Worm (Caenorhabditis elegans) whole organism, L4 larva: ENCODE measurements around the gene toh-1.

Experiments
- D1046.2 ChIP-seq: fragments of 200-800 bp; sonication (Bioruptor generic); IDR thresholded peaks from 2 replicates; pipeline ENCODE4 v1.3.6; 2022; ENCODE audit warnings: missing genetic modification characterization, missing compliant biosample characterization
- F37D6.2 ChIP-seq: sonication (generic microtip); optimal IDR thresholded peaks from 2 replicates; lab custom pipeline; 2016; ENCODE audit warnings: mild to moderate bottlenecking, missing genetic modification characterization, missing compliant biosample characterization
- R02D3.7 ChIP-seq: fragments of 150-350 bp; sonication (generic microtip); optimal IDR thresholded peaks from 3 replicates; lab custom pipeline; 2014; ENCODE audit warnings: missing biosample characterization, missing genetic modification characterization
- T26A8.4 ChIP-seq: fragments of 200-800 bp; sonication (Bioruptor generic); IDR thresholded peaks from 2 replicates; pipeline ENCODE4 v1.3.6; 2022; ENCODE audit warnings: missing genetic modification characterization, missing compliant biosample characterization
- aha-1 ChIP-seq: fragments of 150-350 bp; peaks from one replicate; lab custom pipeline; 2014; ENCODE audit warnings: missing biosample characterization, missing genetic modification characterization
- arid-1 ChIP-seq: fragments of 200-800 bp; sonication (Bioruptor generic); conservative IDR thresholded peaks from 2 replicates; pipeline ENCODE4 v1.3.6; 2022; ENCODE audit warnings: missing genetic modification reagents, missing genetic modification characterization, missing compliant biosample characterization
- attf-4 ChIP-seq: sonication (generic microtip); optimal IDR thresholded peaks from 3 replicates; lab custom pipeline; 2017; ENCODE audit warnings: missing biosample characterization, missing genetic modification characterization
- ceh-20 ChIP-seq: fragments of 200-800 bp; sonication (Bioruptor generic); IDR thresholded peaks from 2 replicates; pipeline ENCODE4 v1.3.6; 2022; ENCODE audit warnings: missing genetic modification reagents, missing genetic modification characterization, missing compliant biosample characterization
- ceh-32 ChIP-seq: sonication (generic microtip); optimal IDR thresholded peaks from 2 replicates; lab custom pipeline; 2016; ENCODE audit warnings: mild to moderate bottlenecking, missing genetic modification characterization, missing compliant biosample characterization; ENCODE audit not compliant: poor library complexity
- ces-1 ChIP-seq: fragments of 150-350 bp; sonication (generic microtip); optimal IDR thresholded peaks from 4 replicates; lab custom pipeline; 2014; ENCODE audit warnings: missing biosample characterization, missing genetic modification reagents, missing genetic modification characterization
- cey-2 ChIP-seq: sonication (generic microtip); optimal IDR thresholded peaks from 3 replicates; lab custom pipeline; 2017; ENCODE audit warnings: missing genetic modification characterization, mild to moderate bottlenecking, missing compliant biosample characterization, antibody characterized with exemption, borderline replicate concordance; ENCODE audit not compliant: insufficient read depth
- ctbp-1 ChIP-seq: fragments of 200-800 bp; sonication (Bioruptor generic); IDR thresholded peaks from 2 replicates; pipeline ENCODE4 v1.3.6; 2022; ENCODE audit warnings: missing genetic modification reagents, missing genetic modification characterization, missing compliant biosample characterization
- daf-16 ChIP-seq, 3 experiments: sonication (generic microtip); optimal IDR thresholded peaks; 2 replicates each; lab custom pipeline; 2016 to 2017; ENCODE audit warnings: missing genetic modification characterization in 3 of 3, missing genetic modification reagents in 3 of 3, mild to moderate bottlenecking in 2 of 3, missing compliant biosample characterization in 2 of 3, missing biosample characterization in 1 of 3, moderate library complexity in 1 of 3
- daf-19 ChIP-seq: fragments of 200-800 bp; sonication (Bioruptor generic); conservative IDR thresholded peaks from 2 replicates; pipeline ENCODE4 v1.3.6; 2022; ENCODE audit warnings: missing genetic modification characterization, missing compliant biosample characterization
- daf-8 ChIP-seq: fragments of 200-800 bp; sonication (Bioruptor generic); IDR thresholded peaks from 2 replicates; pipeline ENCODE4 v1.3.6; 2022; ENCODE audit warnings: missing genetic modification characterization, missing compliant biosample characterization
- dmd-6 ChIP-seq: fragments of 200-800 bp; sonication (Bioruptor generic); IDR thresholded peaks from 2 replicates; pipeline ENCODE4 v1.3.6; 2022; ENCODE audit warnings: missing genetic modification reagents, missing genetic modification characterization, missing compliant biosample characterization
- dpl-1 ChIP-seq: fragments of 150-350 bp; optimal IDR thresholded peaks from 2 replicates; lab custom pipeline; 2014; ENCODE audit warnings: missing biosample characterization, missing genetic modification reagents, missing genetic modification characterization
- dve-1 ChIP-seq: sonication (generic microtip); optimal IDR thresholded peaks from 2 replicates; lab custom pipeline; 2017; ENCODE audit warnings: antibody characterized with exemption, mild to moderate bottlenecking, missing genetic modification characterization, missing compliant biosample characterization; ENCODE audit not compliant: insufficient read depth
- egl-43 ChIP-seq: fragments of 200-800 bp; sonication (Bioruptor generic); IDR thresholded peaks from 2 replicates; pipeline ENCODE4 v1.3.6; 2022; ENCODE audit warnings: missing genetic modification reagents, missing genetic modification characterization, missing compliant biosample characterization
- fkh-10 ChIP-seq: fragments of 150-350 bp; optimal IDR thresholded peaks from 2 replicates; lab custom pipeline; 2014; ENCODE audit warnings: missing biosample characterization, missing genetic modification reagents, missing genetic modification characterization
- hlh-11 ChIP-seq: fragments of 200-800 bp; sonication (Bioruptor generic); optimal IDR thresholded peaks from 2 replicates; lab custom pipeline; 2018; ENCODE audit warnings: mild to moderate bottlenecking, missing genetic modification characterization, missing compliant biosample characterization
- hlh-30 ChIP-seq: sonication (generic microtip); optimal IDR thresholded peaks from 2 replicates; lab custom pipeline; 2017; ENCODE audit warnings: antibody characterized with exemption, mild to moderate bottlenecking, missing genetic modification characterization, missing compliant biosample characterization; ENCODE audit not compliant: insufficient read depth
- hmg-1.1 ChIP-seq: fragments of 200-800 bp; sonication (Bioruptor generic); IDR thresholded peaks from 2 replicates; pipeline ENCODE4 v1.3.6; 2022; ENCODE audit warnings: missing genetic modification reagents, missing genetic modification characterization, missing compliant biosample characterization
- jun-1 ChIP-seq: fragments of 150-350 bp; optimal IDR thresholded peaks from 2 replicates; lab custom pipeline; 2014; ENCODE audit warnings: missing biosample characterization, missing genetic modification reagents, missing genetic modification characterization
- lin-29 ChIP-seq: fragments of 200-800 bp; sonication (Bioruptor generic); IDR thresholded peaks from 2 replicates; pipeline ENCODE4 v1.3.6; 2022; ENCODE audit warnings: missing genetic modification reagents, missing genetic modification characterization, missing compliant biosample characterization
- lin-38 ChIP-seq: fragments of 200-800 bp; sonication (Bioruptor generic); IDR thresholded peaks from 2 replicates; pipeline ENCODE4 v1.3.6; 2022; ENCODE audit warnings: missing genetic modification reagents, missing genetic modification characterization, missing compliant biosample characterization
- lir-3 ChIP-seq: sonication (generic microtip); optimal IDR thresholded peaks from 2 replicates; lab custom pipeline; 2016; ENCODE audit warnings: mild to moderate bottlenecking, missing genetic modification characterization, missing compliant biosample characterization
- lsy-2 ChIP-seq, 2 experiments: fragments of 150-350 bp in 1 of 2; sonication (generic microtip) in 1 of 2; optimal IDR thresholded peaks; 2 replicates each; lab custom pipeline; 2014 to 2017; ENCODE audit warnings: missing biosample characterization in 2 of 2, missing genetic modification characterization in 2 of 2
- mdt-29 ChIP-seq: fragments of 200-800 bp; sonication (Bioruptor generic); IDR thresholded peaks from 2 replicates; pipeline ENCODE4 v1.3.6; 2022; ENCODE audit warnings: missing genetic modification reagents, missing genetic modification characterization, missing compliant biosample characterization
- mep-1 ChIP-seq: fragments of 150-350 bp; sonication (generic microtip); optimal IDR thresholded peaks from 3 replicates; lab custom pipeline; 2014; ENCODE audit warnings: missing biosample characterization, missing genetic modification characterization
- mes-2 ChIP-seq: sonication (generic microtip); optimal IDR thresholded peaks from 2 replicates; lab custom pipeline; 2016; ENCODE audit warnings: missing genotype, mild to moderate bottlenecking, missing genetic modification characterization, missing compliant biosample characterization; ENCODE audit not compliant: poor library complexity, severe bottlenecking
- mxl-3 ChIP-seq: fragments of 200-800 bp; sonication (Bioruptor generic); optimal IDR thresholded peaks from 2 replicates; lab custom pipeline; 2018; ENCODE audit warnings: mild to moderate bottlenecking, missing genetic modification characterization, missing compliant biosample characterization
- nhr-102 ChIP-seq: sonication (generic microtip); optimal IDR thresholded peaks from 2 replicates; lab custom pipeline; 2016; ENCODE audit warnings: mild to moderate bottlenecking, missing genetic modification characterization, moderate library complexity, missing compliant biosample characterization
- nhr-25 ChIP-seq: sonication (generic microtip); optimal IDR thresholded peaks from 2 replicates; lab custom pipeline; 2017; ENCODE audit warnings: missing genetic modification characterization, mild to moderate bottlenecking, missing compliant biosample characterization, antibody characterized with exemption, moderate library complexity, borderline replicate concordance; ENCODE audit not compliant: insufficient read depth
- nhr-28 ChIP-seq: fragments of 150-350 bp; optimal IDR thresholded peaks from 2 replicates; lab custom pipeline; 2014; ENCODE audit warnings: missing biosample characterization, missing genetic modification characterization
- nhr-48 ChIP-seq: sonication (generic microtip); optimal IDR thresholded peaks from 2 replicates; lab custom pipeline; 2016; ENCODE audit warnings: mild to moderate bottlenecking, missing genetic modification characterization, missing compliant biosample characterization
- nhr-6 ChIP-seq: fragments of 150-350 bp; optimal IDR thresholded peaks from 2 replicates; lab custom pipeline; 2014; ENCODE audit warnings: missing biosample characterization, missing genetic modification characterization
- nhr-77 ChIP-seq: fragments of 150-350 bp; optimal IDR thresholded peaks from 2 replicates; lab custom pipeline; 2014; ENCODE audit warnings: missing biosample characterization, missing genetic modification characterization
- pha-4 ChIP-seq, 2 experiments: fragments of 150-350 bp in 1 of 2; fragments of 200-800 bp in 1 of 2; sonication (Bioruptor generic) in 1 of 2; IDR thresholded peaks in 1 of 2; optimal IDR thresholded peaks in 1 of 2; 2 replicates each; pipeline versions ENCODE4 v1.3.6 to Lab custom; 2014 to 2022; ENCODE audit warnings: missing genetic modification characterization in 2 of 2, missing genetic modification reagents in 2 of 2, missing biosample characterization in 1 of 2, missing compliant biosample characterization in 1 of 2
- pqm-1 ChIP-seq: sonication (generic microtip); optimal IDR thresholded peaks from 2 replicates; lab custom pipeline; 2017; ENCODE audit warnings: missing biosample characterization, missing genetic modification characterization
- rbr-2 ChIP-seq: sonication (generic microtip); optimal IDR thresholded peaks from 2 replicates; lab custom pipeline; 2016; ENCODE audit warnings: missing genotype, missing genetic modification characterization, missing compliant biosample characterization
- saeg-2 ChIP-seq: fragments of 200-800 bp; sonication (Bioruptor generic); IDR thresholded peaks from 2 replicates; pipeline ENCODE4 v1.3.6; 2022; ENCODE audit warnings: missing genetic modification reagents, missing genetic modification characterization, missing compliant biosample characterization
- set-16 ChIP-seq: fragments of 200-800 bp; sonication (Bioruptor generic); IDR thresholded peaks from 2 replicates; pipeline ENCODE4 v1.3.6; 2022; ENCODE audit warnings: missing genetic modification reagents, missing genetic modification characterization, missing compliant biosample characterization
- snpc-1.2 ChIP-seq: fragments of 200-800 bp; sonication (Bioruptor generic); IDR thresholded peaks from 2 replicates; pipeline ENCODE4 v1.3.6; 2022; ENCODE audit warnings: missing genetic modification reagents, missing genetic modification characterization, missing compliant biosample characterization
- spr-1 ChIP-seq: sonication (generic microtip); optimal IDR thresholded peaks from 2 replicates; lab custom pipeline; 2016; ENCODE audit warnings: mild to moderate bottlenecking, missing genetic modification characterization, missing compliant biosample characterization
- spr-3 ChIP-seq: fragments of 200-800 bp; sonication (Bioruptor generic); optimal IDR thresholded peaks from 2 replicates; lab custom pipeline; 2018; ENCODE audit warnings: mild to moderate bottlenecking, missing genetic modification characterization, missing compliant biosample characterization
- zip-11 ChIP-seq: fragments of 200-800 bp; sonication (Bioruptor generic); IDR thresholded peaks from 2 replicates; pipeline ENCODE4 v1.3.6; 2022; ENCODE audit warnings: missing genetic modification characterization, missing compliant biosample characterization
- ztf-11 ChIP-seq: fragments of 150-350 bp; optimal IDR thresholded peaks from 2 replicates; lab custom pipeline; 2014; ENCODE audit warnings: missing biosample characterization, missing genetic modification characterization
- ztf-7 ChIP-seq: fragments of 150-350 bp; optimal IDR thresholded peaks from 2 replicates; lab custom pipeline; 2014; ENCODE audit warnings: missing biosample characterization, missing genetic modification characterization

toh-1 gene

ce11 chrIII:3820134-3820533 lies 11.3 kb upstream of the toh-1 start:
- peak; percentile 78 for TF ChIP-seq dve-1 (tag; lab: Kevin White, UChicago)
- peak; percentile 9; the same call in 1 of the 2 replicates for TF ChIP-seq ctbp-1 (GFP tag; lab: Robert Waterston, UW)
- TF ChIP-seq snpc-1.2, result no peak
- TF ChIP-seq lir-3, result no peak
- peak; percentile 67 for TF ChIP-seq T26A8.4 (GFP tag; lab: Robert Waterston, UW)
- no peak for TF ChIP-seq pha-4 (GFP tag; IDR thresholded peaks at IDR 0.05; lab: Robert Waterston, UW)
- TF ChIP-seq pha-4 (tag; optimal IDR thresholded peaks at IDR 0.05; lab: Kevin White, UChicago), result no peak
- TF ChIP-seq jun-1 (tag; lab: Kevin White, UChicago), result no peak
- TF ChIP-seq saeg-2 (GFP tag; lab: Robert Waterston, UW), result no peak
- peak; percentile 77 for TF ChIP-seq nhr-77 (tag; lab: Kevin White, UChicago)
- TF ChIP-seq mxl-3 (GFP tag; lab: Kevin White, UChicago), result peak; percentile 80
- TF ChIP-seq nhr-25, result peak; percentile 23
- TF ChIP-seq cey-2 (tag; lab: Kevin White, UChicago), result no peak
- TF ChIP-seq lsy-2 (tag; optimal IDR thresholded peaks at IDR 0.05; lab: Kevin White, UChicago), result peak in 1 of 2 experiments; percentile 75
- peak; percentile 77 for TF ChIP-seq mep-1 (tag; lab: Kevin White, UChicago)
- TF ChIP-seq egl-43, result peak; percentile 78
- peak; percentile 61 for TF ChIP-seq aha-1 (tag; lab: Kevin White, UChicago)
- TF ChIP-seq nhr-48, result peak; percentile 46
- peak; percentile 11 for TF ChIP-seq nhr-102
- TF ChIP-seq zip-11 (GFP tag; lab: Robert Waterston, UW), result no peak
- peak; percentile 46 for TF ChIP-seq dpl-1 (GFP tag; lab: Kevin White, UChicago)
- no peak for TF ChIP-seq ces-1 (GFP tag; lab: Kevin White, UChicago)
- TF ChIP-seq daf-8 (GFP tag; lab: Robert Waterston, UW), result no peak
- peak; percentile 8 for TF ChIP-seq ztf-7
- peak; percentile 31; the same call in 1 of the 2 replicates for TF ChIP-seq set-16 (GFP tag; lab: Robert Waterston, UW)
- no peak for TF ChIP-seq daf-16 (GFP tag; optimal IDR thresholded peaks at IDR 0.05; lab: Kevin White, UChicago)
- TF ChIP-seq daf-16 (tag; optimal IDR thresholded peaks at IDR 0.05; lab: Kevin White, UChicago), result peak; percentile 12
- 0 out of 2 replicates have a peak, but pooled peaks have one; percentile 10 for TF ChIP-seq ceh-20 (GFP tag; lab: Robert Waterston, UW)
- TF ChIP-seq spr-1 (tag; lab: Kevin White, UChicago), result no peak
- no peak for TF ChIP-seq fkh-10
- peak; percentile 93 for TF ChIP-seq hlh-30 (tag; lab: Kevin White, UChicago)
- TF ChIP-seq mes-2 (tag; lab: Kevin White, UChicago), result peak; percentile 64
- TF ChIP-seq ceh-32 (tag; lab: Kevin White, UChicago), result no peak
- TF ChIP-seq daf-19 (GFP tag; lab: Robert Waterston, UW), result no peak
- TF ChIP-seq F37D6.2 (tag; lab: Kevin White, UChicago), result no peak
- peak; percentile 42 for TF ChIP-seq pqm-1 (tag; lab: Kevin White, UChicago)
- TF ChIP-seq lin-38, result no peak
- TF ChIP-seq arid-1 (GFP tag; lab: Robert Waterston, UW), result 0 out of 2 replicates have a peak, but pooled peaks have one; percentile 32
- peak; percentile 91 for TF ChIP-seq hlh-11
- TF ChIP-seq spr-3, result no peak
- TF ChIP-seq mdt-29, result no peak
- TF ChIP-seq R02D3.7 (tag; lab: Kevin White, UChicago), result no peak
- TF ChIP-seq rbr-2 (tag; lab: Kevin White, UChicago), result peak; percentile 50
- TF ChIP-seq dmd-6 (GFP tag; lab: Robert Waterston, UW), result peak; percentile 45
- no peak for TF ChIP-seq attf-4 (tag; lab: Kevin White, UChicago)
- peak; percentile 89 for TF ChIP-seq nhr-28 (tag; lab: Kevin White, UChicago)
- TF ChIP-seq lin-29 (GFP tag; lab: Robert Waterston, UW), result no peak
- peak; percentile 86 for TF ChIP-seq hmg-1.1
- no peak for TF ChIP-seq D1046.2
- TF ChIP-seq nhr-6, result peak; percentile 69
- no peak for TF ChIP-seq ztf-11 (tag; lab: Kevin White, UChicago)
